Worm (Caenorhabditis elegans): ENCODE data around the gene srh-104.

Gene srh-104

DNA sequence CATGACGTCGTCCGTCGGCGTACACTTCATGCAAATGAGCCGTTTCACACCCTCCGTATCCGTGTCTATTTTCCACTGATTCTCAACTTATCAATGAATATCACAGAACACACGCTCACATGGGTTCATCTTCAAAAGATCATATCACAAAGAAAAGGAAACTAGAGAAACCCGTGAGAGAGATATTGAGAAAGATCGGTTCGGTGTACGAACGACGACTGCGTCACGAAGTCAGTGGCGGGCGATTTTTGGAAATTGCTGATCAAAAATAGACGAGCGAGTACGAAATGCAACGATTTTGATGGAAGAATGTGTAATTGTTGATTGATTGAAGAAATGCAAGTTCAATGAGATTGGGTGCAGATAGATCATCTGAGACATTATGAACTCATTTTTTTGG is 30.7 kb downstream of the srh-104 start (continued):
- TF ChIP-seq F26F4.8 (GFP tag; conservative IDR thresholded peaks at IDR 0.05) (no peak), rbr-2 (tag; optimal IDR thresholded peaks at IDR 0.05) (no peak), ceh-28 (tag; optimal IDR thresholded peaks at IDR 0.05) (no peak), nhr-102 (tag; optimal IDR thresholded peaks at IDR 0.05) (no peak), mes-2 (tag; optimal IDR thresholded peaks at IDR 0.05; ENCODE audit: poor library complexity, severe bottlenecking) (no peak), zfp-2 (tag; optimal IDR thresholded peaks at IDR 0.05) (no peak), unc-130 (GFP tag; optimal IDR thresholded peaks at IDR 0.05) (no peak), nhr-48 (tag; optimal IDR thresholded peaks at IDR 0.05) (peak; percentile 89), sdz-12 (GFP tag; optimal IDR thresholded peaks at IDR 0.05) (no peak), dmd-6 (GFP tag; IDR thresholded peaks at IDR 0.05) (peak; percentile 90), Y5F2A.4 (GFP tag; optimal IDR thresholded peaks at IDR 0.05) (no peak)

DNA sequence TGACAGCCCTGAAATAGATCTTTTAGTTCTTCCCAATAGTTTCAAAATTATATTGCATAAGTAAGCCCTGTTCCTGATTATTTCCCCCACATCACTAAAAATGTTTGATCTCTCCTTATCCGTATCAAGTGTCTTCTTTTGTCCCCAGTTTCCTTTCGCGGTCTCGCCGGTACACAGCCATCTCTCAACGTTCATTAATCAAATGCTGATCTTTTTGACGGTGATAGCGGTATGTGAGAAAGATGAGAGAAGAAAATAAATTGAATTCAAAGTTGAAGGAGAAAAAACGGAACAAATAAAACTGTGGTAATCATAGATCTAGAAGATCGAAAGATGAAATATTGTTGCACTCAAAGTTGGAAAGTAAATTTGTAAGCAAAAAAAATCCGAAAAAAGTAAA is 32.3 kb downstream of the srh-104 start:
- TF ChIP-seq nhr-28 (tag; optimal IDR thresholded peaks at IDR 0.05): peak; percentile 9
- TF ChIP-seq ztf-11 (tag; optimal IDR thresholded peaks at IDR 0.05): no peak
- no peak for TF ChIP-seq fos-1 (tag; optimal IDR thresholded peaks at IDR 0.05)
- TF ChIP-seq daf-16 (GFP tag; optimal IDR thresholded peaks at IDR 0.05): no peak
- no peak for TF ChIP-seq daf-16 (tag; optimal IDR thresholded peaks at IDR 0.05)
- no peak for TF ChIP-seq skn-1 (tag; optimal IDR thresholded peaks at IDR 0.05)
- TF ChIP-seq egl-43 (GFP tag; IDR thresholded peaks at IDR 0.05): no peak
- TF ChIP-seq aha-1 (tag): peak; percentile 8
- TF ChIP-seq lin-13 (GFP tag; optimal IDR thresholded peaks at IDR 0.05): no peak
- no peak for TF ChIP-seq hlh-11 (tag; optimal IDR thresholded peaks at IDR 0.05)
- no peak for TF ChIP-seq T20F7.1 (GFP tag; optimal IDR thresholded peaks at IDR 0.05)
- TF ChIP-seq F44E2.7 (GFP tag; IDR thresholded peaks at IDR 0.05): no peak
- TF ChIP-seq F26F4.8 (GFP tag; conservative IDR thresholded peaks at IDR 0.05): no peak
- TF ChIP-seq ces-1 (GFP tag; optimal IDR thresholded peaks at IDR 0.05): no peak
- peak in 1 of 2 experiments; percentile 60 for TF ChIP-seq unc-62 (GFP tag; optimal IDR thresholded peaks at IDR 0.05 in 1 of 2)
- no peak for TF ChIP-seq unc-62 (tag; optimal IDR thresholded peaks at IDR 0.05)
- no peak for TF ChIP-seq nhr-25 (tag; optimal IDR thresholded peaks at IDR 0.05; ENCODE audit: borderline replicate concordance, insufficient read depth)
- TF ChIP-seq lsy-2 (tag; optimal IDR thresholded peaks at IDR 0.05): no peak

ce11 chrV:16210257-16211002 is 33.5 kb downstream of the srh-104 start, which contains the start of gene F11A5.16:
TSS of gene F11A5.16 (plus strand) at chrV:16210952.
- no peak for TF ChIP-seq daf-8 (GFP tag; IDR thresholded peaks at IDR 0.05)
- TF ChIP-seq aly-2 (tag; optimal IDR thresholded peaks at IDR 0.05): no peak
- peak; percentile 63 for TF ChIP-seq set-16 (GFP tag; IDR thresholded peaks at IDR 0.05)
- TF ChIP-seq ctbp-1 (GFP tag; IDR thresholded peaks at IDR 0.05): no peak
- no peak for TF ChIP-seq mdl-1 (tag; optimal IDR thresholded peaks at IDR 0.05)

- no peak for TF ChIP-seq dpl-1 (GFP tag; optimal IDR thresholded peaks at IDR 0.05)
- TF ChIP-seq attf-4 (tag; optimal IDR thresholded peaks at IDR 0.05): no peak
- peak; percentile 80 for TF ChIP-seq aha-1 (tag)
- TF ChIP-seq arid-1 (GFP tag; conservative IDR thresholded peaks at IDR 0.05): no peak
- no peak for TF ChIP-seq F26F4.8 (GFP tag; conservative IDR thresholded peaks at IDR 0.05)
These were observed 34.1 kb downstream of the srh-104 start, which contains the start of gene oac-15 for ce11 chrV:16209837-16210236. TSS of gene oac-15 (minus strand) at chrV:16209937.

All from whole organism, L4 larva.